Fruit fly (Drosophila melanogaster) whole organism, embryonic: ENCODE data around the gene Dnai2.

ENCODE experiments used
- Aef1 ChIP-seq: fragments of 200-800 bp; sonication (Bioruptor generic); IDR thresholded peaks from 3 replicates; pipeline ENCODE4 v1.3.6; 2022; ENCODE audit warnings: missing biosample characterization, missing genetic modification characterization
- Bgb ChIP-seq: fragments of 200-800 bp; sonication (Bioruptor generic); IDR thresholded peaks from 2 replicates; pipeline ENCODE4 v1.3.6; 2022; ENCODE audit warnings: missing biosample characterization, missing genetic modification characterization; ENCODE audit not compliant: partially characterized antibody
- Bteb2 ChIP-seq: fragments of 200-800 bp; sonication (Bioruptor generic); optimal IDR thresholded peaks from 2 replicates; lab custom pipeline; 2016; ENCODE audit warnings: missing biosample characterization, missing genetic modification characterization
- CG10147 ChIP-seq: fragments of 200-800 bp; sonication (Bioruptor generic); optimal IDR thresholded peaks from 2 replicates; lab custom pipeline; 2019; ENCODE audit warnings: missing biosample characterization, mild to moderate bottlenecking, missing genetic modification characterization, moderate library complexity
- CG11247 ChIP-seq: fragments of 200-800 bp; sonication (Bioruptor generic); IDR thresholded peaks from 2 replicates; pipeline ENCODE4 v1.3.6; 2022; ENCODE audit warnings: missing biosample characterization, missing genetic modification characterization
- CG11398 ChIP-seq: fragments of 200-800 bp; sonication (Bioruptor generic); optimal IDR thresholded peaks from 2 replicates; lab custom pipeline; 2016; ENCODE audit warnings: missing biosample characterization, missing genetic modification characterization
- CG12391 ChIP-seq: fragments of 200-800 bp; sonication (Bioruptor generic); optimal IDR thresholded peaks from 3 replicates; lab custom pipeline; 2018; ENCODE audit warnings: missing biosample characterization, mild to moderate bottlenecking, missing genetic modification characterization, moderate library complexity
- CG12942 ChIP-seq: fragments of 200-800 bp; sonication (Bioruptor generic); optimal IDR thresholded peaks from 3 replicates; lab custom pipeline; 2016; ENCODE audit warnings: missing biosample characterization, missing genetic modification characterization
- CG13296 ChIP-seq: fragments of 200-800 bp; sonication (Bioruptor generic); optimal IDR thresholded peaks from 3 replicates; lab custom pipeline; 2018; ENCODE audit warnings: missing biosample characterization, mild to moderate bottlenecking, missing genetic modification characterization
- CG13424 ChIP-seq: fragments of 200-800 bp; sonication (Bioruptor generic); optimal IDR thresholded peaks from 2 replicates; lab custom pipeline; 2019; ENCODE audit warnings: missing biosample characterization, mild to moderate bottlenecking, missing genetic modification characterization, moderate library complexity
- CG14050 ChIP-seq: fragments of 200-800 bp; sonication (Bioruptor generic); IDR thresholded peaks from 3 replicates; pipeline ENCODE4 v1.3.6; 2022; ENCODE audit warnings: missing biosample characterization, missing genetic modification characterization
- CG1603 ChIP-seq: fragments of 200-800 bp; sonication (Bioruptor generic); optimal IDR thresholded peaks from 2 replicates; lab custom pipeline; 2019; ENCODE audit warnings: missing biosample characterization, mild to moderate bottlenecking, missing genetic modification characterization, moderate library complexity
- CG17568 ChIP-seq: fragments of 200-800 bp; sonication (Bioruptor generic); optimal IDR thresholded peaks from 2 replicates; lab custom pipeline; 2018; ENCODE audit warnings: missing biosample characterization, mild to moderate bottlenecking, missing genetic modification characterization, moderate library complexity
- CG17829 ChIP-seq: fragments of 200-800 bp; optimal IDR thresholded peaks from 2 replicates; lab custom pipeline; 2019; ENCODE audit warnings: missing biosample characterization, mild to moderate bottlenecking, missing genetic modification characterization, moderate library complexity
- CG2875 ChIP-seq: fragments of 200-800 bp; sonication (Bioruptor generic); optimal IDR thresholded peaks from 2 replicates; lab custom pipeline; 2017; ENCODE audit warnings: missing biosample characterization, mild to moderate bottlenecking, missing genetic modification characterization, missing genetic modification reagents
- CG2889 ChIP-seq: fragments of 200-800 bp; sonication (Bioruptor generic); IDR thresholded peaks from 3 replicates; pipeline ENCODE4 v1.3.6; 2022; ENCODE audit warnings: missing biosample characterization, missing genetic modification characterization
- CG32767 ChIP-seq: fragments of 200-800 bp; sonication (Bioruptor generic); IDR thresholded peaks from 2 replicates; pipeline ENCODE4 v1.3.6; 2022; ENCODE audit warnings: missing biosample characterization, missing genetic modification characterization
- CG6272 ChIP-seq: fragments of 200-800 bp; sonication (Bioruptor generic); IDR thresholded peaks from 2 replicates; pipeline ENCODE4 v1.3.6; 2022; ENCODE audit warnings: missing biosample characterization, missing genetic modification characterization
- CG7556 ChIP-seq: fragments of 200-800 bp; sonication (Bioruptor generic); optimal IDR thresholded peaks from 2 replicates; lab custom pipeline; 2017; ENCODE audit warnings: missing biosample characterization, mild to moderate bottlenecking, missing genetic modification characterization
- D19B ChIP-seq: fragments of 200-800 bp; sonication (Bioruptor generic); optimal IDR thresholded peaks from 2 replicates; lab custom pipeline; 2017; ENCODE audit warnings: missing biosample characterization, mild to moderate bottlenecking, missing genetic modification characterization
- Dfd ChIP-seq, 2 experiments: fragments of >200 bp; optimal IDR thresholded peaks; 2 replicates each; lab custom pipeline; 2017; ENCODE audit warnings: missing biosample characterization in 2 of 2, missing genetic modification characterization in 2 of 2
- Dip3 ChIP-seq: fragments of 200-800 bp; sonication (Bioruptor generic); optimal IDR thresholded peaks from 3 replicates; lab custom pipeline; 2016; ENCODE audit warnings: missing biosample characterization, missing genetic modification characterization
- Dll ChIP-seq: fragments of 200-800 bp; sonication (Bioruptor generic); IDR thresholded peaks from 4 replicates; pipeline ENCODE4 v1.3.6; 2022; ENCODE audit warnings: missing biosample characterization, missing genetic modification characterization; ENCODE audit not compliant: partially characterized antibody
- Fer2 ChIP-seq: fragments of 200-800 bp; sonication (Bioruptor generic); optimal IDR thresholded peaks from 2 replicates; lab custom pipeline; 2018; ENCODE audit warnings: missing biosample characterization, mild to moderate bottlenecking, missing genetic modification characterization, moderate library complexity
- Hr78 ChIP-seq, 2 experiments: fragments of 200-800 bp in 1 of 2; fragments of >200 bp in 1 of 2; sonication (Bioruptor generic) in 1 of 2; optimal IDR thresholded peaks; 2 replicates each; lab custom pipeline; 2017 to 2019; ENCODE audit warnings: missing biosample characterization in 2 of 2, missing genetic modification characterization in 2 of 2, mild to moderate bottlenecking in 1 of 2, moderate library complexity in 1 of 2
- Myb ChIP-seq: fragments of 200-800 bp; sonication (Bioruptor generic); optimal IDR thresholded peaks from 2 replicates; lab custom pipeline; 2016; ENCODE audit warnings: missing biosample characterization, missing genetic modification characterization
- NC2β ChIP-seq: fragments of 200-800 bp; sonication (Bioruptor generic); optimal IDR thresholded peaks from 2 replicates; lab custom pipeline; 2016; ENCODE audit warnings: missing biosample characterization, missing genetic modification characterization
- NK7.1 ChIP-seq: fragments of 200-800 bp; sonication (Bioruptor generic); optimal IDR thresholded peaks from 3 replicates; lab custom pipeline; 2016; ENCODE audit warnings: missing biosample characterization, missing genetic modification characterization
- Pdp1 ChIP-seq, 2 experiments: fragments of 200-800 bp; sonication (Bioruptor generic); optimal IDR thresholded peaks; 3 replicates each; lab custom pipeline; 2016; ENCODE audit warnings: missing biosample characterization in 2 of 2, missing genetic modification characterization in 2 of 2, mild to moderate bottlenecking in 1 of 2, moderate library complexity in 1 of 2
- Sox102F ChIP-seq: fragments of 200-800 bp; sonication (Bioruptor generic); optimal IDR thresholded peaks from 2 replicates; lab custom pipeline; 2018; ENCODE audit warnings: missing biosample characterization, mild to moderate bottlenecking, missing genetic modification characterization, moderate library complexity
- cas ChIP-seq: fragments of 200-800 bp; sonication (Bioruptor generic); IDR thresholded peaks from 2 replicates; pipeline ENCODE4 v1.3.6; 2022; ENCODE audit warnings: missing biosample characterization, missing genetic modification characterization
- crol ChIP-seq: fragments of 200-800 bp; sonication (Bioruptor generic); IDR thresholded peaks from 2 replicates; pipeline ENCODE4 v1.3.6; 2022; ENCODE audit warnings: missing biosample characterization, missing genetic modification characterization
- dysf ChIP-seq: fragments of 200-800 bp; sonication (Bioruptor generic); IDR thresholded peaks from 3 replicates; pipeline ENCODE4 v1.3.6; 2022; ENCODE audit warnings: missing biosample characterization, missing genetic modification characterization
- emc ChIP-seq: fragments of 200-800 bp; sonication (Bioruptor generic); optimal IDR thresholded peaks from 2 replicates; lab custom pipeline; 2016; ENCODE audit warnings: missing biosample characterization, missing genetic modification characterization
- fd3F ChIP-seq: fragments of 200-800 bp; sonication (Bioruptor generic); optimal IDR thresholded peaks from 2 replicates; lab custom pipeline; 2018; ENCODE audit warnings: missing biosample characterization, mild to moderate bottlenecking, missing genetic modification characterization, moderate library complexity
- grau ChIP-seq: fragments of 200-800 bp; optimal IDR thresholded peaks from 3 replicates; lab custom pipeline; 2019; ENCODE audit warnings: missing biosample characterization, mild to moderate bottlenecking, missing genetic modification characterization, moderate library complexity
- hb ChIP-seq: fragments of 200-800 bp; sonication (Bioruptor generic); IDR thresholded peaks from 3 replicates; pipeline ENCODE4 v1.3.6; 2022; ENCODE audit warnings: missing biosample characterization, missing genetic modification characterization; ENCODE audit not compliant: partially characterized antibody
- luna ChIP-seq: fragments of 200-800 bp; sonication (Bioruptor generic); optimal IDR thresholded peaks from 2 replicates; lab custom pipeline; 2016; ENCODE audit warnings: missing biosample characterization, missing genetic modification characterization
- maf-S ChIP-seq: fragments of 200-800 bp; sonication (Bioruptor generic); optimal IDR thresholded peaks from 2 replicates; lab custom pipeline; 2016; ENCODE audit warnings: missing biosample characterization, missing genetic modification characterization
- nerfin-1 ChIP-seq: fragments of 200-800 bp; sonication (Bioruptor generic); optimal IDR thresholded peaks from 3 replicates; lab custom pipeline; 2019; ENCODE audit warnings: missing biosample characterization, mild to moderate bottlenecking, missing genetic modification characterization, moderate library complexity
- odd ChIP-seq: fragments of 200-800 bp; sonication (Bioruptor generic); optimal IDR thresholded peaks from 2 replicates; lab custom pipeline; 2017; ENCODE audit warnings: missing biosample characterization, mild to moderate bottlenecking, missing genetic modification characterization
- org-1 ChIP-seq: fragments of 200-800 bp; sonication (Bioruptor generic); optimal IDR thresholded peaks from 2 replicates; lab custom pipeline; 2017; ENCODE audit warnings: missing biosample characterization, missing genetic modification characterization
- otp ChIP-seq: fragments of 200-800 bp; sonication (Bioruptor generic); IDR thresholded peaks from 3 replicates; pipeline ENCODE4, ENCODE4 v1.3.6; 2022; ENCODE audit warnings: missing biosample characterization, missing genetic modification characterization
- p53 ChIP-seq: fragments of 200-800 bp; sonication (Bioruptor generic); optimal IDR thresholded peaks from 2 replicates; lab custom pipeline; 2016; ENCODE audit warnings: missing biosample characterization, missing genetic modification characterization
- pnt ChIP-seq: fragments of 200-800 bp; sonication (Bioruptor generic); optimal IDR thresholded peaks from 3 replicates; lab custom pipeline; 2016; ENCODE audit warnings: missing biosample characterization, missing genetic modification characterization
- sna ChIP-seq: fragments of 200-800 bp; sonication (Bioruptor generic); IDR thresholded peaks from 2 replicates; pipeline ENCODE4 v1.3.6; 2022; ENCODE audit warnings: missing biosample characterization, missing genetic modification characterization; ENCODE audit not compliant: partially characterized antibody
- sob ChIP-seq: fragments of 200-800 bp; sonication (Bioruptor generic); IDR thresholded peaks from 2 replicates; pipeline ENCODE4 v1.3.6; 2022; ENCODE audit warnings: missing biosample characterization, missing genetic modification characterization
- sr ChIP-seq: fragments of 200-800 bp; sonication (Bioruptor generic); IDR thresholded peaks from 3 replicates; pipeline ENCODE4 v1.3.6; 2022; ENCODE audit warnings: missing biosample characterization, missing genetic modification characterization
- vvl ChIP-seq: fragments of 200-800 bp; sonication (Bioruptor generic); IDR thresholded peaks from 2 replicates; pipeline ENCODE4 v1.3.6; 2022; ENCODE audit warnings: missing biosample characterization, missing genetic modification characterization
- wor ChIP-seq: fragments of 200-800 bp; sonication (Bioruptor generic); IDR thresholded peaks from 2 replicates; pipeline ENCODE4 v1.3.6; 2022; ENCODE audit warnings: missing biosample characterization, missing genetic modification characterization
- z ChIP-seq: fragments of 200-800 bp; sonication (Bioruptor generic); IDR thresholded peaks from 3 replicates; pipeline ENCODE4 v1.3.6; 2022; ENCODE audit warnings: missing biosample characterization, missing genetic modification characterization

Dnai2 gene

dm6 chr3L:11721498-11721946, 22.5 kb upstream of the Dnai2 start (continued):
- TF ChIP-seq CG2889 (GFP tag; lab: Robert Waterston, UW) = no peak
- 0 out of 2 replicates have a peak, but pooled peaks have one; percentile 8 for TF ChIP-seq CG32767 (GFP tag; lab: Robert Waterston, UW)
- TF ChIP-seq z (GFP tag; lab: Robert Waterston, UW) = no peak
- peak; percentile 16 for TF ChIP-seq org-1 (GFP tag; lab: Kevin White, UChicago)
- TF ChIP-seq nerfin-1 (tag; lab: Kevin White, UChicago) = no peak
- peak; percentile 20 for TF ChIP-seq Dip3 (GFP tag; lab: Kevin White, UChicago)
- TF ChIP-seq odd (GFP tag; lab: Kevin White, UChicago) = no peak
- peak; percentile 2 for TF ChIP-seq CG13424 (tag; lab: Kevin White, UChicago)
- peak; percentile 25; the same call in 1 of the 3 replicates for TF ChIP-seq CG14050
- no peak for TF ChIP-seq CG2875 (GFP tag; lab: Kevin White, UChicago)
- no peak for TF ChIP-seq CG12391
- no peak for TF ChIP-seq CG6272 (GFP tag; lab: Robert Waterston, UW)
- TF ChIP-seq CG7556 (GFP tag; lab: Kevin White, UChicago) = no peak
- TF ChIP-seq Fer2 (tag; lab: Kevin White, UChicago) = no peak
- peak; percentile 7 for TF ChIP-seq Sox102F (GFP tag; lab: Kevin White, UChicago)
- no peak for TF ChIP-seq Bteb2 (GFP tag; lab: Kevin White, UChicago)
- no peak for TF ChIP-seq CG10147 (GFP tag; lab: Kevin White, UChicago)
- no peak for TF ChIP-seq wor (GFP tag; lab: Robert Waterston, UW)
- TF ChIP-seq CG1603 (tag; lab: Kevin White, UChicago) = peak; percentile 2
- no peak for TF ChIP-seq crol (GFP tag; lab: Robert Waterston, UW)
- TF ChIP-seq luna (GFP tag; lab: Kevin White, UChicago) = peak; percentile 9
- no peak for TF ChIP-seq hb
- no peak for TF ChIP-seq CG11398 (GFP tag; lab: Kevin White, UChicago)
- no peak for TF ChIP-seq NK7.1
- TF ChIP-seq Dfd (GFP tag; optimal IDR thresholded peaks at IDR 0.05; lab: Kevin White, UChicago) = no peak
- TF ChIP-seq pnt (GFP tag; lab: Kevin White, UChicago) = no peak
- TF ChIP-seq CG17568 (GFP tag; lab: Kevin White, UChicago) = no peak
- no peak for TF ChIP-seq maf-S (GFP tag; lab: Kevin White, UChicago)
- no peak for TF ChIP-seq CG12942
- peak; percentile 21; the same call in 1 of the 2 replicates for TF ChIP-seq vvl (GFP tag; lab: Robert Waterston, UW)
- TF ChIP-seq grau (tag; lab: Kevin White, UChicago) = peak; percentile 89
- TF ChIP-seq Hr78 (GFP tag; optimal IDR thresholded peaks at IDR 0.05; lab: Kevin White, UChicago) = peak in 1 of 2 experiments; percentile 58
- 0 out of 2 replicates have a peak, but pooled peaks have one; percentile 6 for TF ChIP-seq sob (GFP tag; lab: Robert Waterston, UW)
- no peak for TF ChIP-seq emc (GFP tag; lab: Kevin White, UChicago)
- peak; percentile 49; the same call in 2 of the 3 replicates for TF ChIP-seq dysf (GFP tag; lab: Robert Waterston, UW)
- peak; percentile 40; the same call in 1 of the 2 replicates for TF ChIP-seq CG11247 (GFP tag; lab: Robert Waterston, UW)
- no peak for TF ChIP-seq Bgb (GFP tag; lab: Robert Waterston, UW)
- no peak for TF ChIP-seq Pdp1 (GFP tag; optimal IDR thresholded peaks at IDR 0.05; lab: Kevin White, UChicago)
- TF ChIP-seq cas (GFP tag; lab: Robert Waterston, UW) = no peak
- no peak for TF ChIP-seq CG13296
- TF ChIP-seq sna (GFP tag; lab: Robert Waterston, UW) = no peak
- TF ChIP-seq fd3F (GFP tag; lab: Kevin White, UChicago) = peak; percentile 18
- no peak for TF ChIP-seq NC2β
- TF ChIP-seq otp (GFP tag; lab: Robert Waterston, UW) = no peak
- no peak for TF ChIP-seq Myb (GFP tag; lab: Kevin White, UChicago)
- TF ChIP-seq Dll (GFP tag; lab: Robert Waterston, UW) = no peak
- TF ChIP-seq p53 (GFP tag; lab: Kevin White, UChicago) = no peak
- no peak for TF ChIP-seq D19B
- TF ChIP-seq Aef1 (GFP tag; lab: Robert Waterston, UW) = peak; percentile 26; the same call in 1 of the 3 replicates
- no peak for TF ChIP-seq CG17829
- no peak for TF ChIP-seq sr (GFP tag; lab: Robert Waterston, UW)
